Worm (Caenorhabditis elegans): Measurements from ENCODE around the gene cutl-16.

- TF ChIP-seq ztf-23 (GFP tag; IDR thresholded peaks at IDR 0.05): no peak
- no peak for TF ChIP-seq flt-1 (GFP tag; IDR thresholded peaks at IDR 0.05)
Observed at ce11 chrII:6476655-6477054, 35.4 kb downstream of the cutl-16 start, which contains the start of gene T28D9.4.

Data from whole organism, midembryonic.